Worm (Caenorhabditis elegans): ENCODE results near the gene T07F8.4.

The T07F8.4 gene

DNA sequence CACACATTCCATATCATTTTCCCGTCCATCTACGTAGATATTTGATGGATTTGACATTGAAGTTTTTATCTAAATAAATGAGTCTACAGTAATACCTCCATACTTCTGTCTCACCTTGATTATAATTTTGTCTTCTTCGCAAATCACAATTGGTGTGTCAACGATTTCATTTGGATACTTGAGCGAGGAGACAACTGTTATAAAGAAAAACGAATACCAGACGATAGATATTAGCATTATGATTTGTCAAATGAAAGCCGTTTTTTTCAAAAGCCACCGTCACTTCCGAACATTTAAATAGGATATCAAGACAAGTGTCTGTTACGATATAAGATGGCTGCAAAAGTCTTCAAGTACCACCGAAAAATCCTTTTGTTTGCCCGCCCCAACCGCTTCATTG, 16.2 kb downstream of the T07F8.4 start, which contains the start of gene cutl-5:
Gene cutl-5, minus strand, starts transcription at position 269 of the 400 bp plus-strand sequence.
- TF ChIP-seq ceh-82 (tag; optimal IDR thresholded peaks at IDR 0.05) (no peak), peb-1 (tag; optimal IDR thresholded peaks at IDR 0.05) (no peak), ztf-4 (tag; optimal IDR thresholded peaks at IDR 0.05) (no peak), ZK546.5 (tag; optimal IDR thresholded peaks at IDR 0.05) (no peak), lsy-2 (tag; optimal IDR thresholded peaks at IDR 0.05) (no peak), mab-5 (tag; optimal IDR thresholded peaks at IDR 0.05) (no peak), aly-2 (tag; optimal IDR thresholded peaks at IDR 0.05) (no peak)

DNA sequence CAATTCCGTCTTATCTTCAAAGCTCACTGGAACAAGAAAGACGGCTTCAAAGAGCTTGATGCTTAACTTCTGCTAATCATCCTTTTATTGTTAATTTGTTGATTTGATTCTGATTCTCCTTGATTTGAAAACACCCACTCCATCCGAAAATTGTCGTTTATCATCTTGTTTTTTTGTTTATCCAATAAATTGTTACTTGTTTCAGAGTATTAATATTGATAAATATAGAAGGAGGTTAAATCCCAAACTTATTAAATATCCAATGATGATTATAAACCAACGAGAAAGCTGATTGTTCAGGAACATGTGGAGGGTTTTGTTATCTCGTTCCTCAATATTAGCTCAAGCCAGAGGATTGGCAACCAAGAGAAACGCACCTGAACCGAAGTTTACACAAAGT, 19.1 kb downstream of the T07F8.4 start, which contains the start of gene F10E7.6:
Gene F10E7.6, plus strand, starts transcription at position 301 of the 400 bp plus-strand sequence.
- TF ChIP-seq nhr-23 (tag; optimal IDR thresholded peaks at IDR 0.05) (no peak), crh-2 (tag; optimal IDR thresholded peaks at IDR 0.05) (no peak), mab-5 (tag; optimal IDR thresholded peaks at IDR 0.05) (no peak), sma-9 (GFP tag; optimal IDR thresholded peaks at IDR 0.05) (no peak), sma-9 (tag; optimal IDR thresholded peaks at IDR 0.05) (no peak), lin-39 (tag; optimal IDR thresholded peaks at IDR 0.05) (no peak), aly-2 (tag; optimal IDR thresholded peaks at IDR 0.05) (no peak), R02D3.7 (tag; optimal IDR thresholded peaks at IDR 0.05) (no peak), C34F6.9 (tag; optimal IDR thresholded peaks at IDR 0.05) (no peak), nhr-10 (tag; optimal IDR thresholded peaks at IDR 0.05) (no peak)

DNA sequence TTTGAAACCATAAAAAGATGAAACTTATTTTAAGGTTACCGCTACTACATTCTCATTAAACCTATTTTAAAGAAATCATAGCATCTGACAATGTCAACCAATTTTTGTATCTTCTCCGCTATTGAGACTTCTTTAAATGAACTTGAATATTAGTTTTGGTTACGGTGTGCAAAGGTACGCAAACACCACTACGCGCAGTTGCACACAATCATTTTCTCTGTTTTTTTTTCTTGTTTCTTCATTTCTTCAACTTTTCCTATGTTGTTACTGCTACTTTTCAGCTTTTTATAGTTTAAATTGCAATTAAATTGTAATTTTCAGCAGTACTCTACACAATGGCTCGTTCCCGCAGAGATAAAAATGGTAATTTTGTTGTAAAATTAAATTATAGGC, 20.2 kb downstream of the T07F8.4 start, which contains the start of gene F10E7.5:
Gene F10E7.5, plus strand, starts transcription at position 322 of the 393 bp plus-strand sequence.
- no peak for TF ChIP-seq nhr-237 (tag; optimal IDR thresholded peaks at IDR 0.05)
- TF ChIP-seq ama-1 (optimal IDR thresholded peaks at IDR 0.05), result no peak
- TF ChIP-seq skn-1 (tag; optimal IDR thresholded peaks at IDR 0.05), result no peak
- no peak for TF ChIP-seq fos-1 (tag; optimal IDR thresholded peaks at IDR 0.05)
- TF ChIP-seq sem-4 (tag; optimal IDR thresholded peaks at IDR 0.05), result peak; percentile 30
- no peak for TF ChIP-seq lin-11 (tag; optimal IDR thresholded peaks at IDR 0.05)
- TF ChIP-seq R02D3.7 (tag; optimal IDR thresholded peaks at IDR 0.05), result no peak
- peak; percentile 94 to 99 for TF ChIP-seq lsy-2 (tag; optimal IDR thresholded peaks at IDR 0.05)
- peak; percentile 66 for TF ChIP-seq C34F6.9 (tag; optimal IDR thresholded peaks at IDR 0.05)
- no peak for TF ChIP-seq ztf-11 (tag; optimal IDR thresholded peaks at IDR 0.05)
- TF ChIP-seq nhr-23 (tag; optimal IDR thresholded peaks at IDR 0.05), result no peak
- no peak for TF ChIP-seq aly-2 (tag; optimal IDR thresholded peaks at IDR 0.05)
- no peak for TF ChIP-seq nhr-12 (tag; optimal IDR thresholded peaks at IDR 0.05)
- TF ChIP-seq nhr-21 (tag; optimal IDR thresholded peaks at IDR 0.05), result no peak
- TF ChIP-seq nhr-129 (tag; optimal IDR thresholded peaks at IDR 0.05), result peak; percentile 60
- no peak for TF ChIP-seq lin-13 (GFP tag; optimal IDR thresholded peaks at IDR 0.05)
- no peak for TF ChIP-seq elt-3 (tag; optimal IDR thresholded peaks at IDR 0.05)
- TF ChIP-seq gmeb-1 (tag; optimal IDR thresholded peaks at IDR 0.05), result no peak
- TF ChIP-seq unc-62 (GFP tag; optimal IDR thresholded peaks at IDR 0.05), result no peak
- TF ChIP-seq mbf-1 (tag; optimal IDR thresholded peaks at IDR 0.05), result no peak
- no peak for TF ChIP-seq dmd-4 (tag; optimal IDR thresholded peaks at IDR 0.05)
- no peak for TF ChIP-seq F13H6.1 (tag; optimal IDR thresholded peaks at IDR 0.05)
- peak; percentile 24 for TF ChIP-seq nhr-6 (tag; optimal IDR thresholded peaks at IDR 0.05)
- TF ChIP-seq snpc-4 (tag; optimal IDR thresholded peaks at IDR 0.05), result peak; percentile 36
- peak; percentile 26 for TF ChIP-seq sma-9 (GFP tag; optimal IDR thresholded peaks at IDR 0.05)
- no peak for TF ChIP-seq sma-9 (tag; optimal IDR thresholded peaks at IDR 0.05)
- TF ChIP-seq mab-5 (tag; optimal IDR thresholded peaks at IDR 0.05), result no peak
- TF ChIP-seq Y55F3AM.14 (GFP tag; optimal IDR thresholded peaks at IDR 0.05), result no peak
- no peak for TF ChIP-seq nhr-10 (tag; optimal IDR thresholded peaks at IDR 0.05)
- no peak for TF ChIP-seq peb-1 (tag; optimal IDR thresholded peaks at IDR 0.05)
- TF ChIP-seq lin-39 (tag; optimal IDR thresholded peaks at IDR 0.05), result no peak
- TF ChIP-seq ZK546.5 (tag; optimal IDR thresholded peaks at IDR 0.05), result no peak
- no peak for TF ChIP-seq unc-55 (GFP tag; optimal IDR thresholded peaks at IDR 0.05)
- TF ChIP-seq egl-27 (tag; optimal IDR thresholded peaks at IDR 0.05), result no peak
- TF ChIP-seq ceh-16 (tag; optimal IDR thresholded peaks at IDR 0.05), result no peak
- no peak for TF ChIP-seq ceh-82 (tag; optimal IDR thresholded peaks at IDR 0.05)
- TF ChIP-seq blmp-1 (tag; optimal IDR thresholded peaks at IDR 0.05; ENCODE audit: insufficient read depth), result no peak
- TF ChIP-seq ztf-1 (GFP tag; conservative IDR thresholded peaks at IDR 0.05), result no peak
- no peak for TF ChIP-seq mdl-1 (tag; optimal IDR thresholded peaks at IDR 0.05)
- TF ChIP-seq nhr-11 (tag; optimal IDR thresholded peaks at IDR 0.05), result no peak
- no peak for TF ChIP-seq alr-1 (tag; optimal IDR thresholded peaks at IDR 0.05)
- TF ChIP-seq unc-39 (tag; optimal IDR thresholded peaks at IDR 0.05), result no peak
- TF ChIP-seq nhr-77 (tag; optimal IDR thresholded peaks at IDR 0.05), result no peak
- no peak for TF ChIP-seq elt-1 (tag; optimal IDR thresholded peaks at IDR 0.05)
- no peak for TF ChIP-seq ztf-4 (tag; optimal IDR thresholded peaks at IDR 0.05)
- TF ChIP-seq crh-2 (tag; optimal IDR thresholded peaks at IDR 0.05), result peak; percentile 62
- no peak for TF ChIP-seq zag-1 (tag; optimal IDR thresholded peaks at IDR 0.05)
- no peak for TF ChIP-seq nhr-25 (tag; optimal IDR thresholded peaks at IDR 0.05)
